Worm (Caenorhabditis elegans) whole organism, L4/young adult: ENCODE results near the gene F54H12.4.

Experiments
- W03F9.2 ChIP-seq: fragments of 150-350 bp; optimal IDR thresholded peaks from 2 replicates; lab custom pipeline; 2014; ENCODE audit warnings: missing biosample characterization, missing genetic modification characterization
- dao-5 ChIP-seq: sonication (generic microtip); optimal IDR thresholded peaks from 2 replicates; lab custom pipeline; 2016; ENCODE audit warnings: missing genotype, missing genetic modification characterization, moderate library complexity, missing compliant biosample characterization
- him-1 ChIP-seq: sonication (generic microtip); optimal IDR thresholded peaks from 2 replicates; lab custom pipeline; 2016; ENCODE audit warnings: missing genotype, missing genetic modification reagents, missing genetic modification characterization, missing compliant biosample characterization

ce11 chrIII:7972687-7973086, 10.1 kb upstream of the F54H12.4 start:
- TF ChIP-seq W03F9.2 (tag; lab: Kevin White, UChicago): no peak
- no peak for TF ChIP-seq dao-5
- no peak for TF ChIP-seq him-1
